Worm (Caenorhabditis elegans) whole organism, early embryonic: ENCODE results near the gene ctsa-4.2.

Experiments used
- B0310.2 ChIP-seq: sonication (generic microtip); optimal IDR thresholded peaks from 2 replicates; lab custom pipeline; 2016; ENCODE audit warnings: mild to moderate bottlenecking, missing genetic modification characterization, missing compliant biosample characterization
- ama-1 ChIP-seq: fragments of 150-350 bp; optimal IDR thresholded peaks from 2 replicates; lab custom pipeline; 2014
- ceh-13 ChIP-seq: fragments of 200-800 bp; sonication (Bioruptor generic); optimal IDR thresholded peaks from 2 replicates; lab custom pipeline; 2018; ENCODE audit warnings: mild to moderate bottlenecking, missing genetic modification characterization, missing compliant biosample characterization
- ceh-36 ChIP-seq: sonication (generic microtip); optimal IDR thresholded peaks from 2 replicates; lab custom pipeline; 2016; ENCODE audit warnings: missing genetic modification characterization, inconsistent platforms, missing compliant biosample characterization
- flt-1 ChIP-seq: fragments of 200-800 bp; sonication (Bioruptor generic); IDR thresholded peaks from 2 replicates; pipeline ENCODE4 v1.3.6; 2022; ENCODE audit warnings: missing genetic modification characterization, missing compliant biosample characterization
- hmg-4 ChIP-seq: fragments of 200-800 bp; sonication (Bioruptor generic); optimal IDR thresholded peaks from 2 replicates; lab custom pipeline; 2018; ENCODE audit warnings: mild to moderate bottlenecking, missing genetic modification characterization, missing compliant biosample characterization
- hnd-1 ChIP-seq: sonication (generic microtip); optimal IDR thresholded peaks from 2 replicates; lab custom pipeline; 2016; ENCODE audit warnings: missing genetic modification characterization, missing compliant biosample characterization
- pes-1 ChIP-seq: fragments of 200-800 bp; sonication (Bioruptor generic); IDR thresholded peaks from 2 replicates; pipeline ENCODE4 v1.3.6; 2022; ENCODE audit warnings: missing genetic modification reagents, missing genetic modification characterization, missing compliant biosample characterization
- tbx-37 ChIP-seq: fragments of 200-800 bp; sonication (Bioruptor generic); conservative IDR thresholded peaks from 2 replicates; pipeline ENCODE4 v1.3.6; 2022; ENCODE audit warnings: missing genetic modification reagents, missing genetic modification characterization, missing compliant biosample characterization

DNA sequence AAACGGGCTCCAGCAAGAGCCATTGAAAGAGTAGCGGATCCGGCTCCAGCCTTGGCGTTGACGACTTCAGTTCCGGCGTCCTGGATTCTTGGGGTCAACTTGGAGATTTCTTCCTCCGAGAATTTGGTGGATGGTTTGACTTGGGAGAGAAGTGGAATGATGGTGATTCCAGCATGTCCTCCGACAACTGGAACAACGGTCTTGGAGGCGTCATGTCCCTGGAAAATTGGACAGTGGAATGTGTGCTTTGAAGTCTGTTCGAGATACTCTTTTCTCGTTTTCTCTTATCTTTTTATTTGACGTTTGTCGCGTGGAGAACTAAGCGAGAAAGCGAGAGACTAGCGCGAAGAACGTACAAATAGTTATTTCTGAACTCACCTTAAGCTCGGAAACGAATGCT, 5.3 kb upstream of the ctsa-4.2 start:
- TF ChIP-seq ama-1 (lab: Kevin White, UChicago), result no peak
- no peak for TF ChIP-seq pes-1 (GFP tag; lab: Robert Waterston, UW)
- no peak for TF ChIP-seq flt-1 (GFP tag; lab: Robert Waterston, UW)
- TF ChIP-seq tbx-37 (GFP tag; lab: Robert Waterston, UW), result no peak
- TF ChIP-seq hnd-1, result no peak
- no peak for TF ChIP-seq ceh-13
- TF ChIP-seq hmg-4, result no peak
- TF ChIP-seq ceh-36 (tag; lab: Kevin White, UChicago), result no peak
- no peak for TF ChIP-seq B0310.2 (tag; lab: Kevin White, UChicago)
